Worm (Caenorhabditis elegans): ENCODE results near the gene K02C4.5.

DNA sequence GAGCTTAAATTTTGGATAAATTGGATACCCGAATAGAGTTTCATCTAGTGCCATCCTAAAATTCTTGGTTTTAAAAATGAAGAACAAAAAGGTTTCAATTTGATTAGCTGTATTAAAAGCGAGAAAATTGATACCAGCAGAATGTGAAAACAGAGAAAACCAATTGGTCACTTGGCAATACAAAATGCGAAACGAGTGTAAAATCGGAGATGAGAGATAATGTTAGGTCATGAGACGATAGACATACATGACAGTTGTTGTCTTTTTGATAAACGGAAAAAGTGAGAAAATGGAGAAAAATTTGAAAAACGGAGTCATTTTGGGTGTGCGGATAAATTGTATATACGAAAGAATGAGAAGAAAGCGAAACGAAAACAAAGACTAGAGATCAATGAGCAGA, 26.8 kb downstream of the K02C4.5 start, which contains the start of gene sfxn-5:
- TF ChIP-seq ztf-29 (GFP tag; IDR thresholded peaks at IDR 0.05) = no peak
- no peak for TF ChIP-seq flt-1 (GFP tag; IDR thresholded peaks at IDR 0.05)
- TF ChIP-seq ref-1 (GFP tag; conservative IDR thresholded peaks at IDR 0.05) = no peak
- no peak for TF ChIP-seq tab-1 (GFP tag; IDR thresholded peaks at IDR 0.05)

Measured in whole organism, midembryonic.